Worm (Caenorhabditis elegans) whole organism, young adult: ENCODE data around the gene fbxa-139.

Experiments
- D2030.7 ChIP-seq: fragments of 200-800 bp; sonication (Bioruptor generic); IDR thresholded peaks from 2 replicates; pipeline ENCODE4 v1.3.6; 2022; ENCODE audit warnings: missing genetic modification reagents, missing genetic modification characterization, missing compliant biosample characterization
- F22D6.2 ChIP-seq: sonication (generic microtip); optimal IDR thresholded peaks from 2 replicates; lab custom pipeline; 2016; ENCODE audit warnings: mild to moderate bottlenecking, missing genetic modification characterization, missing compliant biosample characterization
- F23B12.7 ChIP-seq: sonication (generic microtip); optimal IDR thresholded peaks from 2 replicates; lab custom pipeline; 2017; ENCODE audit warnings: missing genetic modification characterization, mild to moderate bottlenecking, missing compliant biosample characterization, antibody characterized with exemption, moderate library complexity; ENCODE audit not compliant: insufficient read depth
- Y79H2A.3 ChIP-seq: fragments of 200-800 bp; sonication (Bioruptor generic); conservative IDR thresholded peaks from 2 replicates; pipeline ENCODE4 v1.3.6; 2022; ENCODE audit warnings: missing genetic modification reagents, missing genetic modification characterization, missing compliant biosample characterization
- ZK185.1 ChIP-seq: sonication (generic microtip); optimal IDR thresholded peaks from 2 replicates; lab custom pipeline; 2016; ENCODE audit warnings: mild to moderate bottlenecking, missing genetic modification characterization, missing compliant biosample characterization; ENCODE audit not compliant: poor library complexity, severe bottlenecking
- ama-1 ChIP-seq, 3 experiments: fragments of 150-350 bp in 1 of 3; sonication (generic microtip) in 2 of 3; optimal IDR thresholded peaks; 2 replicates each; lab custom pipeline; 2014 to 2018; ENCODE audit warnings: missing biosample characterization in 2 of 3, missing genetic modification characterization in 2 of 3, missing genetic modification reagents in 2 of 3
- atf-7 ChIP-seq: sonication (generic microtip); optimal IDR thresholded peaks from 2 replicates; lab custom pipeline; 2017; ENCODE audit warnings: mild to moderate bottlenecking, missing genetic modification characterization, missing compliant biosample characterization
- athp-1 ChIP-seq: sonication (generic microtip); optimal IDR thresholded peaks from 2 replicates; lab custom pipeline; 2017; ENCODE audit warnings: mild to moderate bottlenecking, missing genetic modification characterization, missing compliant biosample characterization
- attf-3 ChIP-seq: fragments of 200-800 bp; sonication (Bioruptor generic); conservative IDR thresholded peaks from 2 replicates; pipeline ENCODE4 v1.3.6; 2022; ENCODE audit warnings: missing genetic modification reagents, missing genetic modification characterization, missing compliant biosample characterization
- attf-5 ChIP-seq: fragments of 200-800 bp; sonication (Bioruptor generic); optimal IDR thresholded peaks from 2 replicates; lab custom pipeline; 2018; ENCODE audit warnings: mild to moderate bottlenecking, missing genetic modification characterization, missing compliant biosample characterization
- attf-6 ChIP-seq: fragments of 200-800 bp; sonication (Bioruptor generic); IDR thresholded peaks from 2 replicates; pipeline ENCODE4 v1.3.6; 2022; ENCODE audit warnings: missing genetic modification reagents, missing genetic modification characterization, missing compliant biosample characterization
- bed-2 ChIP-seq: fragments of 200-800 bp; sonication (Bioruptor generic); IDR thresholded peaks from 2 replicates; pipeline ENCODE4 v1.3.6; 2022; ENCODE audit warnings: missing genetic modification reagents, missing genetic modification characterization, missing compliant biosample characterization
- cebp-1 ChIP-seq, 2 experiments: fragments of 200-800 bp in 1 of 2; sonication (Bioruptor generic) in 1 of 2; sonication (generic microtip) in 1 of 2; IDR thresholded peaks in 1 of 2; optimal IDR thresholded peaks in 1 of 2; 2 replicates each; pipeline versions ENCODE4 v1.3.6 to Lab custom; 2017 to 2022; ENCODE audit warnings: missing compliant biosample characterization in 2 of 2, missing genetic modification characterization in 2 of 2, mild to moderate bottlenecking in 1 of 2, missing genetic modification reagents in 1 of 2, moderate library complexity in 1 of 2
- cebp-2 ChIP-seq: fragments of 200-800 bp; sonication (Bioruptor generic); IDR thresholded peaks from 2 replicates; pipeline ENCODE4 v1.3.6; 2022; ENCODE audit warnings: missing genetic modification characterization, missing compliant biosample characterization
- chd-7 ChIP-seq: sonication (generic microtip); optimal IDR thresholded peaks from 2 replicates; lab custom pipeline; 2016; ENCODE audit warnings: mild to moderate bottlenecking, missing genetic modification characterization, moderate library complexity, missing compliant biosample characterization
- die-1 ChIP-seq: sonication (generic microtip); optimal IDR thresholded peaks from 2 replicates; lab custom pipeline; 2016; ENCODE audit warnings: missing genotype, mild to moderate bottlenecking, missing genetic modification characterization, missing compliant biosample characterization
- dpl-1 ChIP-seq: fragments of 150-350 bp; optimal IDR thresholded peaks from 2 replicates; lab custom pipeline; 2014; ENCODE audit warnings: missing biosample characterization, missing genetic modification reagents, missing genetic modification characterization
- efl-1 ChIP-seq: fragments of 150-350 bp; optimal IDR thresholded peaks from 2 replicates; lab custom pipeline; 2014; ENCODE audit warnings: missing biosample characterization, missing genetic modification reagents, missing genetic modification characterization
- fkh-3 ChIP-seq: sonication (generic microtip); optimal IDR thresholded peaks from 2 replicates; lab custom pipeline; 2016; ENCODE audit warnings: mild to moderate bottlenecking, missing genetic modification characterization, missing compliant biosample characterization
- him-1 ChIP-seq: sonication (generic microtip); optimal IDR thresholded peaks from 2 replicates; lab custom pipeline; 2016; ENCODE audit warnings: missing genotype, missing genetic modification reagents, missing genetic modification characterization, missing compliant biosample characterization
- hlh-26 ChIP-seq: fragments of 200-800 bp; sonication (Bioruptor generic); conservative IDR thresholded peaks from 2 replicates; pipeline ENCODE4 v1.3.6; 2022; ENCODE audit warnings: missing genetic modification reagents, missing genetic modification characterization, missing compliant biosample characterization
- hmg-1.2 ChIP-seq: fragments of 200-800 bp; sonication (Bioruptor generic); IDR thresholded peaks from 2 replicates; pipeline ENCODE4 v1.3.6; 2022; ENCODE audit warnings: missing genetic modification reagents, missing genetic modification characterization, missing compliant biosample characterization
- hsf-1 ChIP-seq: fragments of 200-800 bp; sonication (Bioruptor generic); IDR thresholded peaks from 2 replicates; pipeline ENCODE4 v1.3.6; 2022; ENCODE audit warnings: missing genetic modification reagents, missing genetic modification characterization, missing compliant biosample characterization
- let-607 ChIP-seq, 2 experiments: fragments of 200-800 bp in 1 of 2; sonication (Bioruptor generic) in 1 of 2; sonication (generic microtip) in 1 of 2; optimal IDR thresholded peaks; 2 replicates each; lab custom pipeline; 2016 to 2018; ENCODE audit warnings: mild to moderate bottlenecking in 2 of 2, missing compliant biosample characterization in 2 of 2, missing genetic modification characterization in 2 of 2, moderate library complexity in 2 of 2, missing genotype in 1 of 2
- lin-26 ChIP-seq: fragments of 200-800 bp; sonication (Bioruptor generic); IDR thresholded peaks from 2 replicates; pipeline ENCODE4 v1.3.6; 2022; ENCODE audit warnings: missing genetic modification reagents, missing genetic modification characterization, missing compliant biosample characterization
- lin-35 ChIP-seq, 3 experiments: fragments of 150-350 bp in 2 of 3; sonication (generic microtip) in 1 of 3; optimal IDR thresholded peaks; 2 replicates each; lab custom pipeline; 2014 to 2018; ENCODE audit warnings: missing biosample characterization in 3 of 3, missing genetic modification characterization in 3 of 3, missing genetic modification reagents in 3 of 3
- lin-54 ChIP-seq: fragments of 200-800 bp; sonication (Bioruptor generic); optimal IDR thresholded peaks from 2 replicates; lab custom pipeline; 2018; ENCODE audit warnings: mild to moderate bottlenecking, missing genetic modification characterization, missing compliant biosample characterization
- lsl-1 ChIP-seq: fragments of 200-800 bp; sonication (Bioruptor generic); optimal IDR thresholded peaks from 2 replicates; lab custom pipeline; 2018; ENCODE audit warnings: mild to moderate bottlenecking, missing genetic modification characterization, moderate library complexity, missing compliant biosample characterization
- madf-10 ChIP-seq: sonication (generic microtip); optimal IDR thresholded peaks from 2 replicates; lab custom pipeline; 2016; ENCODE audit warnings: mild to moderate bottlenecking, missing genetic modification characterization, missing compliant biosample characterization
- madf-6 ChIP-seq: fragments of 200-800 bp; sonication (Bioruptor generic); IDR thresholded peaks from 2 replicates; pipeline ENCODE4 v1.3.6; 2022; ENCODE audit warnings: missing genetic modification reagents, missing genetic modification characterization, missing compliant biosample characterization
- madf-8 ChIP-seq: fragments of 200-800 bp; sonication (Bioruptor generic); conservative IDR thresholded peaks from 2 replicates; pipeline ENCODE4 v1.3.6; 2022; ENCODE audit warnings: missing genetic modification reagents, missing genetic modification characterization, missing compliant biosample characterization
- nfya-1 ChIP-seq: sonication (generic microtip); optimal IDR thresholded peaks from 2 replicates; lab custom pipeline; 2017; ENCODE audit warnings: antibody characterized with exemption, missing compliant biosample characterization, missing genetic modification characterization, borderline replicate concordance; ENCODE audit not compliant: insufficient read depth
- nhr-120 ChIP-seq: fragments of 200-800 bp; sonication (Bioruptor generic); IDR thresholded peaks from 2 replicates; pipeline ENCODE4 v1.3.6; 2022; ENCODE audit warnings: missing genetic modification characterization, missing compliant biosample characterization
- nhr-27 ChIP-seq: fragments of 200-800 bp; sonication (Bioruptor generic); optimal IDR thresholded peaks from 2 replicates; lab custom pipeline; 2018; ENCODE audit warnings: mild to moderate bottlenecking, missing genetic modification characterization, moderate library complexity, missing compliant biosample characterization
- nhr-90 ChIP-seq: sonication (generic microtip); optimal IDR thresholded peaks from 2 replicates; lab custom pipeline; 2016; ENCODE audit warnings: missing genotype, mild to moderate bottlenecking, missing genetic modification characterization, missing compliant biosample characterization
- repo-1 ChIP-seq: sonication (generic microtip); optimal IDR thresholded peaks from 2 replicates; lab custom pipeline; 2017; ENCODE audit warnings: mild to moderate bottlenecking, missing genetic modification characterization, missing compliant biosample characterization
- rpc-1 ChIP-seq, 2 experiments: fragments of 150-350 bp in 1 of 2; sonication (generic microtip) in 1 of 2; optimal IDR thresholded peaks; 2 replicates each; lab custom pipeline; 2014 to 2018; ENCODE audit warnings: missing biosample characterization in 1 of 2, missing genetic modification characterization in 1 of 2, missing genetic modification reagents in 1 of 2, missing genotype in 1 of 2
- snpc-1.3 ChIP-seq: sonication (generic microtip); optimal IDR thresholded peaks from 2 replicates; lab custom pipeline; 2017; ENCODE audit warnings: missing genetic modification characterization, mild to moderate bottlenecking, missing compliant biosample characterization, antibody characterized with exemption, moderate library complexity, missing genotype, missing genetic modification reagents; ENCODE audit not compliant: insufficient read depth
- snpc-3.4 ChIP-seq: sonication (generic microtip); optimal IDR thresholded peaks from 2 replicates; lab custom pipeline; 2017; ENCODE audit warnings: missing genetic modification characterization, mild to moderate bottlenecking, missing compliant biosample characterization, antibody characterized with exemption, moderate library complexity, missing genotype, missing genetic modification reagents
- snpc-4 ChIP-seq, 5 experiments: fragments of 150-350 bp in 1 of 5; sonication (generic microtip) in 4 of 5; optimal IDR thresholded peaks; 2 replicates each; lab custom pipeline; 2014 to 2018; ENCODE audit warnings: missing genetic modification characterization in 5 of 5, missing biosample characterization in 3 of 5, antibody characterized with exemption in 2 of 5, mild to moderate bottlenecking in 2 of 5, missing compliant biosample characterization in 2 of 5, missing genotype in 2 of 5, moderate library complexity in 2 of 5, missing genetic modification reagents in 1 of 5
- ztf-6 ChIP-seq: fragments of 200-800 bp; sonication (Bioruptor generic); IDR thresholded peaks from 2 replicates; pipeline ENCODE4 v1.3.6; 2022; ENCODE audit warnings: missing genetic modification reagents, missing genetic modification characterization, missing compliant biosample characterization

fbxa-139 gene

DNA sequence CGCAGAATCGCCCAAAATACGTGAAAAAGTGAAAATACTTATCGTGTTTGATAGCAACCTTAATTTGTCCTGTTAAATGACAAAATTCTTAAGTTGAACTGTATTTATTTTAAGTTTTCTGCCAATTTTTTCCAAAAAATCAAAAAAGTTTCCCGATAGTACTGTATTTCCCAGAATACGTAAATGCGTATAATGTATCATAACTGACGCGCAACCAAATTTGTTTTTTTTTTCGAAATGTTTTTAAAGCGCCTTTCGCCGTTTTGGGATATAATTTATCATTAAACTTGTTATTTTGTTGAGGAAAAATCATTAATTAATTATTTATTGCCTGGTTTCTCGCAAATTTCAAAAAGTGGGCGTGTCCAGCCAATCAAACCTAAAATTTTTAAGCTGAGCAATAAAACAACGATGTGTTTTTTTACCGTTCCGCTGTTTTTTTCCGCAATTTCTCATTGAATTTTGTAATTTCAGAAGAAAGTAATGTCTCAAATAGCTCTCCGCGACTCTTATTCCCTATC, 23.4 kb downstream of the fbxa-139 start, which contains the start of gene fbxa-95:
Gene fbxa-95, plus strand, starts transcription at position 471 of the 521 bp plus-strand sequence.
- peak; percentile 31 for TF ChIP-seq him-1 (tag; lab: Kevin White, UChicago)
- TF ChIP-seq snpc-1.3 (tag; lab: Kevin White, UChicago): no peak
- TF ChIP-seq lsl-1 (GFP tag; lab: Kevin White, UChicago): peak; percentile 62
- peak; percentile 64 for TF ChIP-seq athp-1
- TF ChIP-seq ZK185.1 (tag; lab: Kevin White, UChicago): no peak

DNA sequence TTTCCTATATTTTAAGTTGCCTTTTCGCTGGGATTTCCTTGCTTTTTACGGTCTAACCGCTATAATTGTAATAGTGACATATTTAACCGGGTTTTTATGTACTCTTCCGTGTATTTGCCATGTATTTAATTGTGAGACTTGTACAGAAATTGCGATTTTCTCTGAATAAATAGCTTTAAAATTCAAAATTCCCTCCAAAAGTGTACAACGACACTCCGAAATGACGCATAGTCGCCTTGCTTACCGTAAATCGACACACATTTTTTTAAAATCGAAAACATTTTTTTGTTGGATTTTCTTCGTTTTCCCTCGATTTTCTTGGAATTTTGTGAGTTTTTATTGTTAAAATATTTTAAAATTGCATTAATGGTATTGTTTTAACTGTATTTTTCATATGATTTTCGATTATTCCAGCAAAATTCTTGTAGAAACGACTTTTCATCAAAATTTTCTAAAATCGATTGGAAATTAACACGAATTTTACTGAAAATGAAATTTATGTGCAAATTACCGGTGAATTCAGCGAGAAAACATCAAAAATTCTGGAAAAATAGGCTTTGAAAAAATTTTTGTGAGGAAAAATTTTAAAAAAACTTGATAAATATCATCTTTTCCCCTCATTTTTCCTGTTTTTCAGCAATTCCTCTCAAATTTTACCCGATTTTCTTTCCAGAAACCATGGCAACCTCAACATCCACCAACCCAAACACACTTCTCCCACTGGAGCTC, 24.6 kb downstream of the fbxa-139 start, which contains the start of gene lsm-5:
Gene lsm-5, plus strand, starts transcription at position 679 of the 729 bp plus-strand sequence.
- peak; percentile 67 for TF ChIP-seq efl-1 (GFP tag; lab: Kevin White, UChicago)
- TF ChIP-seq Y79H2A.3 (GFP tag; lab: Robert Waterston, UW): no peak
- no peak for TF ChIP-seq madf-8 (GFP tag; lab: Robert Waterston, UW)
- TF ChIP-seq fkh-3 (tag; lab: Kevin White, UChicago): no peak
- TF ChIP-seq madf-10 (tag; lab: Kevin White, UChicago): no peak
- TF ChIP-seq repo-1: no peak
- no peak for TF ChIP-seq snpc-4 (GFP tag; optimal IDR thresholded peaks at IDR 0.05; lab: Kevin White, UChicago)
- peak in 1 of 4 experiments; percentile 25 for TF ChIP-seq snpc-4 (tag; optimal IDR thresholded peaks at IDR 0.05; lab: Kevin White, UChicago)
- TF ChIP-seq F23B12.7 (tag; lab: Kevin White, UChicago): peak; percentile 49
- no peak for TF ChIP-seq die-1
- TF ChIP-seq F22D6.2 (tag; lab: Kevin White, UChicago): no peak
- TF ChIP-seq him-1 (tag; lab: Kevin White, UChicago): peak; percentile 34
- no peak for TF ChIP-seq athp-1
- no peak for TF ChIP-seq hlh-26
- peak; percentile 77 for TF ChIP-seq ama-1 (optimal IDR thresholded peaks at IDR 0.05; lab: Kevin White, UChicago)
- no peak for TF ChIP-seq ama-1 (GFP tag; optimal IDR thresholded peaks at IDR 0.05; lab: Kevin White, UChicago)
- TF ChIP-seq nhr-120 (GFP tag; lab: Robert Waterston, UW): no peak
- peak; percentile 93 for TF ChIP-seq attf-3
- TF ChIP-seq nhr-27 (tag; lab: Kevin White, UChicago): no peak
- no peak for TF ChIP-seq lin-26 (GFP tag; lab: Robert Waterston, UW)
- no peak for TF ChIP-seq D2030.7
- TF ChIP-seq attf-5 (GFP tag; lab: Kevin White, UChicago): no peak
- TF ChIP-seq nfya-1 (tag; lab: Kevin White, UChicago): no peak
- peak; percentile 57 for TF ChIP-seq dpl-1 (GFP tag; lab: Kevin White, UChicago)
- TF ChIP-seq atf-7 (tag; lab: Kevin White, UChicago): no peak
- peak in 1 of 3 experiments; percentile 83 for TF ChIP-seq lin-35 (GFP tag; optimal IDR thresholded peaks at IDR 0.05; lab: Kevin White, UChicago)
- no peak for TF ChIP-seq cebp-1 (GFP tag; IDR thresholded peaks at IDR 0.05; lab: Robert Waterston, UW)
- TF ChIP-seq cebp-1 (tag; optimal IDR thresholded peaks at IDR 0.05; lab: Kevin White, UChicago): peak; percentile 45
- TF ChIP-seq ztf-6 (GFP tag; lab: Robert Waterston, UW): no peak
- TF ChIP-seq cebp-2 (GFP tag; lab: Robert Waterston, UW): no peak
- no peak for TF ChIP-seq rpc-1 (optimal IDR thresholded peaks at IDR 0.05; lab: Kevin White, UChicago)
- TF ChIP-seq rpc-1 (tag; optimal IDR thresholded peaks at IDR 0.05; lab: Kevin White, UChicago): no peak
- TF ChIP-seq lin-54 (GFP tag; lab: Kevin White, UChicago): peak; percentile 79
- TF ChIP-seq nhr-90 (tag; lab: Kevin White, UChicago): no peak
- TF ChIP-seq madf-6 (GFP tag; lab: Robert Waterston, UW): no peak
- TF ChIP-seq hmg-1.2 (GFP tag; lab: Robert Waterston, UW): no peak
- TF ChIP-seq snpc-3.4 (tag; lab: Kevin White, UChicago): no peak
- no peak for TF ChIP-seq attf-6 (GFP tag; lab: Robert Waterston, UW)
- 0 out of 2 replicates have a peak, but pooled peaks have one; percentile 9 for TF ChIP-seq hsf-1 (GFP tag; lab: Robert Waterston, UW)
- no peak for TF ChIP-seq let-607 (tag; optimal IDR thresholded peaks at IDR 0.05; lab: Kevin White, UChicago)
- TF ChIP-seq bed-2 (GFP tag; lab: Robert Waterston, UW): no peak
- TF ChIP-seq chd-7 (tag; lab: Kevin White, UChicago): no peak
